Worm (Caenorhabditis elegans) whole organism, midembryonic: Measurements from ENCODE around the gene acr-16.

Experiments
- flt-1 ChIP-seq: fragments of 200-800 bp; sonication (Bioruptor generic); IDR thresholded peaks from 2 replicates; pipeline ENCODE4 v1.3.6; 2022; ENCODE audit warnings: missing genetic modification characterization, missing compliant biosample characterization
- klf-2 ChIP-seq: fragments of 200-800 bp; sonication (Bioruptor generic); conservative IDR thresholded peaks from 2 replicates; pipeline ENCODE4 v1.3.6; 2022; ENCODE audit warnings: missing genetic modification reagents, missing genetic modification characterization, missing compliant biosample characterization

DNA sequence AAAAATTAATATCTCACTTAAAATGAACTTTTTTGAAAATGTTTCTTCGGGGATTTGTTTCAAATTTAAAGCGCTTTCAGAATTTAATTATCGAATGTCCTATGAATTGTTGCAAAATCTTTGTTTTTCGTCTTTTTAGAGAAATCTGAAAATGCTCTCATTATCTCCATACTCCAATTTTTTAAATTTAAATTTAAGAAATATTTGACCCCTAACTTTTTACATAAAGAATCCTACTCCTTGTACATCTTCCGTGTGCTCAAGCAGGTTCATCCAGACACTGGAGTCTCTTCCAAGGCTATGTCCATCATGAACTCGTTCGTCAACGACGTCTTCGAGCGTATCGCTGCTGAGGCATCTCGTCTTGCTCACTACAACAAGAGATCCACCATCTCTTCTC, 24.8 kb upstream of the acr-16 start, which contains the start of gene his-39:
- no peak for TF ChIP-seq flt-1 (GFP tag; lab: Robert Waterston, UW)
- no peak for TF ChIP-seq klf-2
